Worm (Caenorhabditis elegans) whole organism, L4 larva: Measurements from ENCODE around the gene srb-13.

Experiments
- F10B5.3 ChIP-seq: sonication (generic microtip); optimal IDR thresholded peaks from 2 replicates; lab custom pipeline; 2016; ENCODE audit warnings: mild to moderate bottlenecking, missing genetic modification characterization, missing compliant biosample characterization
- F26F4.8 ChIP-seq: fragments of 200-800 bp; sonication (Bioruptor generic); conservative IDR thresholded peaks from 2 replicates; pipeline ENCODE4 v1.3.6; 2022; ENCODE audit warnings: missing genetic modification characterization, missing compliant biosample characterization
- F37D6.2 ChIP-seq: sonication (generic microtip); optimal IDR thresholded peaks from 2 replicates; lab custom pipeline; 2016; ENCODE audit warnings: mild to moderate bottlenecking, missing genetic modification characterization, missing compliant biosample characterization
- aly-2 ChIP-seq: sonication (generic microtip); optimal IDR thresholded peaks from 2 replicates; lab custom pipeline; 2018; ENCODE audit warnings: missing biosample characterization, missing genetic modification characterization
- ceh-62 ChIP-seq: sonication (generic microtip); optimal IDR thresholded peaks from 2 replicates; lab custom pipeline; 2017; ENCODE audit warnings: missing biosample characterization, missing genetic modification characterization
- ces-1 ChIP-seq: fragments of 150-350 bp; sonication (generic microtip); optimal IDR thresholded peaks from 4 replicates; lab custom pipeline; 2014; ENCODE audit warnings: missing biosample characterization, missing genetic modification reagents, missing genetic modification characterization
- daf-16 ChIP-seq, 3 experiments: sonication (generic microtip); optimal IDR thresholded peaks; 2 replicates each; lab custom pipeline; 2016 to 2017; ENCODE audit warnings: missing genetic modification characterization in 3 of 3, missing genetic modification reagents in 3 of 3, mild to moderate bottlenecking in 2 of 3, missing compliant biosample characterization in 2 of 3, missing biosample characterization in 1 of 3, moderate library complexity in 1 of 3
- daf-19 ChIP-seq: fragments of 200-800 bp; sonication (Bioruptor generic); conservative IDR thresholded peaks from 2 replicates; pipeline ENCODE4 v1.3.6; 2022; ENCODE audit warnings: missing genetic modification characterization, missing compliant biosample characterization
- dmd-8 ChIP-seq: fragments of 200-800 bp; sonication (Bioruptor generic); IDR thresholded peaks from 2 replicates; pipeline ENCODE4 v1.3.6; 2022; ENCODE audit warnings: missing genetic modification characterization, missing compliant biosample characterization
- dmd-9 ChIP-seq: fragments of 200-800 bp; sonication (Bioruptor generic); IDR thresholded peaks from 2 replicates; pipeline ENCODE4 v1.3.6; 2022; ENCODE audit warnings: missing genetic modification reagents, missing genetic modification characterization, missing compliant biosample characterization
- duxl-1 ChIP-seq: sonication (generic microtip); optimal IDR thresholded peaks from 2 replicates; lab custom pipeline; 2016; ENCODE audit warnings: mild to moderate bottlenecking, missing genetic modification characterization, moderate library complexity, missing compliant biosample characterization; ENCODE audit not compliant: poor library complexity
- egl-27 ChIP-seq: sonication (generic microtip); optimal IDR thresholded peaks from 3 replicates; lab custom pipeline; 2017; ENCODE audit warnings: missing biosample characterization, missing genetic modification reagents, missing genetic modification characterization
- egl-43 ChIP-seq: fragments of 200-800 bp; sonication (Bioruptor generic); IDR thresholded peaks from 2 replicates; pipeline ENCODE4 v1.3.6; 2022; ENCODE audit warnings: missing genetic modification reagents, missing genetic modification characterization, missing compliant biosample characterization
- fkh-10 ChIP-seq: fragments of 150-350 bp; optimal IDR thresholded peaks from 2 replicates; lab custom pipeline; 2014; ENCODE audit warnings: missing biosample characterization, missing genetic modification reagents, missing genetic modification characterization
- hif-1 ChIP-seq, 2 experiments: sonication (generic microtip); optimal IDR thresholded peaks; 2 replicates each; lab custom pipeline; 2016 to 2017; ENCODE audit warnings: missing compliant biosample characterization in 2 of 2, missing genetic modification characterization in 2 of 2, missing genetic modification reagents in 2 of 2, missing genotype in 2 of 2, mild to moderate bottlenecking in 1 of 2
- hlh-11 ChIP-seq: fragments of 200-800 bp; sonication (Bioruptor generic); optimal IDR thresholded peaks from 2 replicates; lab custom pipeline; 2018; ENCODE audit warnings: mild to moderate bottlenecking, missing genetic modification characterization, missing compliant biosample characterization
- hlh-30 ChIP-seq: sonication (generic microtip); optimal IDR thresholded peaks from 2 replicates; lab custom pipeline; 2017; ENCODE audit warnings: antibody characterized with exemption, mild to moderate bottlenecking, missing genetic modification characterization, missing compliant biosample characterization; ENCODE audit not compliant: insufficient read depth
- lim-7 ChIP-seq: fragments of 200-800 bp; sonication (Bioruptor generic); IDR thresholded peaks from 2 replicates; pipeline ENCODE4 v1.3.6; 2022; ENCODE audit warnings: missing genetic modification characterization, missing compliant biosample characterization
- lin-13 ChIP-seq: fragments of 150-350 bp; optimal IDR thresholded peaks from 2 replicates; lab custom pipeline; 2014; ENCODE audit warnings: missing biosample characterization, missing genetic modification reagents, missing genetic modification characterization
- lir-3 ChIP-seq: sonication (generic microtip); optimal IDR thresholded peaks from 2 replicates; lab custom pipeline; 2016; ENCODE audit warnings: mild to moderate bottlenecking, missing genetic modification characterization, missing compliant biosample characterization
- madf-5 ChIP-seq, 2 experiments: fragments of 200-800 bp; sonication (Bioruptor generic); IDR thresholded peaks; 2 replicates each; pipeline ENCODE4 v1.3.6; 2022; ENCODE audit warnings: missing compliant biosample characterization in 2 of 2, missing genetic modification characterization in 2 of 2
- mdl-1 ChIP-seq, 2 experiments: fragments of 150-350 bp in 1 of 2; sonication (generic microtip) in 1 of 2; optimal IDR thresholded peaks; 2 replicates each; lab custom pipeline; 2014 to 2017; ENCODE audit warnings: missing biosample characterization in 2 of 2, missing genetic modification characterization in 2 of 2
- mxl-3 ChIP-seq: fragments of 200-800 bp; sonication (Bioruptor generic); optimal IDR thresholded peaks from 2 replicates; lab custom pipeline; 2018; ENCODE audit warnings: mild to moderate bottlenecking, missing genetic modification characterization, missing compliant biosample characterization
- nhr-10 ChIP-seq: fragments of 150-350 bp; optimal IDR thresholded peaks from 2 replicates; lab custom pipeline; 2014; ENCODE audit warnings: missing biosample characterization, missing genetic modification characterization
- nhr-102 ChIP-seq: sonication (generic microtip); optimal IDR thresholded peaks from 2 replicates; lab custom pipeline; 2016; ENCODE audit warnings: mild to moderate bottlenecking, missing genetic modification characterization, moderate library complexity, missing compliant biosample characterization
- nhr-111 ChIP-seq: fragments of 200-800 bp; sonication (Bioruptor generic); optimal IDR thresholded peaks from 2 replicates; lab custom pipeline; 2018; ENCODE audit warnings: mild to moderate bottlenecking, missing genetic modification characterization, missing compliant biosample characterization
- nhr-237 ChIP-seq: sonication (generic microtip); optimal IDR thresholded peaks from 2 replicates; lab custom pipeline; 2017; ENCODE audit warnings: missing biosample characterization, missing genetic modification characterization
- nhr-28 ChIP-seq: fragments of 150-350 bp; optimal IDR thresholded peaks from 2 replicates; lab custom pipeline; 2014; ENCODE audit warnings: missing biosample characterization, missing genetic modification characterization
- nhr-42 ChIP-seq: fragments of 200-800 bp; sonication (Bioruptor generic); IDR thresholded peaks from 2 replicates; pipeline ENCODE4 v1.3.6; 2022; ENCODE audit warnings: missing genetic modification characterization, missing compliant biosample characterization
- nhr-76 ChIP-seq: fragments of 150-350 bp; optimal IDR thresholded peaks from 2 replicates; lab custom pipeline; 2014; ENCODE audit warnings: missing biosample characterization, missing genetic modification characterization
- nhr-77 ChIP-seq: fragments of 150-350 bp; optimal IDR thresholded peaks from 2 replicates; lab custom pipeline; 2014; ENCODE audit warnings: missing biosample characterization, missing genetic modification characterization
- pha-4 ChIP-seq, 2 experiments: fragments of 150-350 bp in 1 of 2; fragments of 200-800 bp in 1 of 2; sonication (Bioruptor generic) in 1 of 2; IDR thresholded peaks in 1 of 2; optimal IDR thresholded peaks in 1 of 2; 2 replicates each; pipeline versions ENCODE4 v1.3.6 to Lab custom; 2014 to 2022; ENCODE audit warnings: missing genetic modification characterization in 2 of 2, missing genetic modification reagents in 2 of 2, missing biosample characterization in 1 of 2, missing compliant biosample characterization in 1 of 2
- php-3 ChIP-seq: fragments of 200-800 bp; sonication (Bioruptor generic); IDR thresholded peaks from 2 replicates; pipeline ENCODE4 v1.3.6; 2022; ENCODE audit warnings: missing genetic modification reagents, missing genetic modification characterization, missing compliant biosample characterization
- pqm-1 ChIP-seq: sonication (generic microtip); optimal IDR thresholded peaks from 2 replicates; lab custom pipeline; 2017; ENCODE audit warnings: missing biosample characterization, missing genetic modification characterization
- saeg-2 ChIP-seq: fragments of 200-800 bp; sonication (Bioruptor generic); IDR thresholded peaks from 2 replicates; pipeline ENCODE4 v1.3.6; 2022; ENCODE audit warnings: missing genetic modification reagents, missing genetic modification characterization, missing compliant biosample characterization
- skn-1 ChIP-seq: fragments of 150-350 bp; optimal IDR thresholded peaks from 2 replicates; lab custom pipeline; 2014; ENCODE audit warnings: missing biosample characterization, missing genetic modification characterization
- snpc-4 ChIP-seq: fragments of 150-350 bp; optimal IDR thresholded peaks from 2 replicates; lab custom pipeline; 2014; ENCODE audit warnings: missing biosample characterization, missing genetic modification characterization
- spr-3 ChIP-seq: fragments of 200-800 bp; sonication (Bioruptor generic); optimal IDR thresholded peaks from 2 replicates; lab custom pipeline; 2018; ENCODE audit warnings: mild to moderate bottlenecking, missing genetic modification characterization, missing compliant biosample characterization
- unc-39 ChIP-seq: sonication (generic microtip); optimal IDR thresholded peaks from 2 replicates; lab custom pipeline; 2017; ENCODE audit warnings: missing biosample characterization, missing genetic modification characterization
- zfp-2 ChIP-seq: sonication (generic microtip); optimal IDR thresholded peaks from 2 replicates; lab custom pipeline; 2016; ENCODE audit warnings: mild to moderate bottlenecking, missing genetic modification characterization, missing compliant biosample characterization
- zfp-3 ChIP-seq: fragments of 200-800 bp; sonication (Bioruptor generic); conservative IDR thresholded peaks from 2 replicates; pipeline ENCODE4 v1.3.6; 2022; ENCODE audit warnings: missing genetic modification reagents, missing genetic modification characterization, missing compliant biosample characterization

Gene srb-13

ce11 chrII:5154540-5154939 lies 2.9 kb downstream of the srb-13 start, which contains the start of gene srb-12:
Gene srb-12, minus strand, starts transcription at chrII:5154640.
- no peak for TF ChIP-seq php-3
- no peak for TF ChIP-seq nhr-76 (tag; lab: Kevin White, UChicago)
- no peak for TF ChIP-seq egl-27 (tag; lab: Kevin White, UChicago)
- TF ChIP-seq nhr-42, result no peak
- no peak for TF ChIP-seq duxl-1 (tag; lab: Kevin White, UChicago)
- TF ChIP-seq F26F4.8 (GFP tag; lab: Robert Waterston, UW), result no peak

ce11 chrII:5150829-5151228 lies 6.6 kb downstream of the srb-13 start, which contains the start of gene srb-16:
Gene srb-16, minus strand, starts transcription at chrII:5150929.
- TF ChIP-seq nhr-77 (tag; lab: Kevin White, UChicago) (no peak), F10B5.3 (tag; lab: Kevin White, UChicago) (no peak), pha-4 (GFP tag; IDR thresholded peaks at IDR 0.05; lab: Robert Waterston, UW) (no peak), pha-4 (tag; optimal IDR thresholded peaks at IDR 0.05; lab: Kevin White, UChicago) (no peak), dmd-9 (GFP tag; lab: Robert Waterston, UW) (no peak), php-3 (no peak)

- no peak for TF ChIP-seq dmd-8
- no peak for TF ChIP-seq lin-13
- TF ChIP-seq snpc-4 (tag; lab: Kevin White, UChicago), result no peak
- TF ChIP-seq hlh-11 (tag; lab: Kevin White, UChicago), result no peak
- no peak for TF ChIP-seq spr-3 (GFP tag; lab: Kevin White, UChicago)
- TF ChIP-seq lim-7 (GFP tag; lab: Robert Waterston, UW), result no peak
- TF ChIP-seq nhr-102 (tag; lab: Kevin White, UChicago), result no peak
Measured at ce11 chrII:5148349-5148748, 9.1 kb downstream of the srb-13 start, which contains the start of gene F58A6.5. Gene F58A6.5, minus strand, starts transcription at chrII:5148449.

- TF ChIP-seq php-3 (no peak), zfp-3 (GFP tag; lab: Robert Waterston, UW) (no peak), pqm-1 (tag; lab: Kevin White, UChicago) (no peak), nhr-10 (tag; lab: Kevin White, UChicago) (no peak), F37D6.2 (tag; lab: Kevin White, UChicago) (no peak), daf-16 (GFP tag; optimal IDR thresholded peaks at IDR 0.05; lab: Kevin White, UChicago) (no peak), daf-16 (tag; optimal IDR thresholded peaks at IDR 0.05; lab: Kevin White, UChicago) (no peak), fkh-10 (GFP tag; lab: Kevin White, UChicago) (no peak), nhr-111 (no peak), saeg-2 (GFP tag; lab: Robert Waterston, UW) (no peak), snpc-4 (tag; lab: Kevin White, UChicago) (no peak), mxl-3 (GFP tag; lab: Kevin White, UChicago) (no peak)
Measured at ce11 chrII:5142619-5143018, 14.8 kb downstream of the srb-13 start, which contains the start of gene F58A6.1. Gene F58A6.1, plus strand, starts transcription at chrII:5142919.

DNA sequence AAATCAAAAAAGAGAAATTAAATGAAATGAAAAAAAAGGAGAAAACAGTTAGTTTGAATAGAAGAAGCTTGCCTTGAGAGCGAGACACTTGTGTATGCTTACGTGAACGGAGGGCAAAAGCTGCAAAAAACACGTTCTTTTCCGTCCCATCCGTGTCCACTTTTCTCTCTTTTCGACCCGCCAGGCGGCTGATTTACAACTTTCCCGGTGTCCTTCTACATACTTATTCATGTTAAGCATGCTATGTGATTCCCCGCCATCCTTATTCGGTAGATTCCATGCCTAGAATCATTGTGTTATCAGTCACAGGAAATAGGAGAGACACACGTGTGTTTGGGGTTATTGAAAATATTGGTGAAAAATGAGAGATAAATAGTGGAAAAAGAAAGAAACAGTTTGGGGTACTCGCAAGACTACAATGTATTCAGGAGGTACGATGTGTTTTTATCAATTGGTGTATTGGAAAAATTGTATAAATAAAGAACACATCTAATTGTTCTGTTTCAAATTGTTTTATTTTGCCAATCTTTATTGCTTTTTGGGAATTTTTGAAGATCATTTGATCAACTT lies 15.4 kb downstream of the srb-13 start, which contains the start of gene nas-29:
Gene nas-29, minus strand, starts transcription at position 92 of the 570 bp plus-strand sequence.
- no peak for TF ChIP-seq nhr-237 (tag; lab: Kevin White, UChicago)
- no peak for TF ChIP-seq ceh-62
- peak; percentile 81 for TF ChIP-seq pqm-1 (tag; lab: Kevin White, UChicago)
- TF ChIP-seq nhr-77 (tag; lab: Kevin White, UChicago), result peak; percentile 76
- no peak for TF ChIP-seq egl-43 (GFP tag; lab: Robert Waterston, UW)
- TF ChIP-seq zfp-2, result no peak
- TF ChIP-seq lir-3, result no peak
- TF ChIP-seq daf-16 (GFP tag; optimal IDR thresholded peaks at IDR 0.05; lab: Kevin White, UChicago), result no peak
- peak; percentile 82 for TF ChIP-seq daf-16 (tag; optimal IDR thresholded peaks at IDR 0.05; lab: Kevin White, UChicago)
- peak; percentile 97 for TF ChIP-seq nhr-28 (tag; lab: Kevin White, UChicago)
- TF ChIP-seq daf-19 (GFP tag; lab: Robert Waterston, UW), result no peak
- TF ChIP-seq unc-39 (tag; lab: Kevin White, UChicago), result no peak
- no peak for TF ChIP-seq nhr-10 (tag; lab: Kevin White, UChicago)
- TF ChIP-seq aly-2 (tag; lab: Kevin White, UChicago), result no peak
- TF ChIP-seq hif-1 (tag; optimal IDR thresholded peaks at IDR 0.05; lab: Kevin White, UChicago), result no peak
- no peak for TF ChIP-seq dmd-9 (GFP tag; lab: Robert Waterston, UW)
- peak in 1 of 2 experiments; percentile 89 for TF ChIP-seq mdl-1 (tag; optimal IDR thresholded peaks at IDR 0.05; lab: Kevin White, UChicago)
- TF ChIP-seq skn-1 (tag; lab: Kevin White, UChicago), result no peak
- TF ChIP-seq dmd-8, result no peak
- no peak for TF ChIP-seq ces-1 (GFP tag; lab: Kevin White, UChicago)
- TF ChIP-seq hlh-30 (tag; lab: Kevin White, UChicago), result peak; percentile 49
- no peak for TF ChIP-seq F37D6.2 (tag; lab: Kevin White, UChicago)
- no peak for TF ChIP-seq madf-5 (GFP tag; IDR thresholded peaks at IDR 0.05; lab: Robert Waterston, UW)
